Worm (Caenorhabditis elegans) whole organism, young adult: ENCODE data around the gene T26H10.2.

Experiments used
- B0019.2 ChIP-seq: fragments of 200-800 bp; sonication (Bioruptor generic); conservative IDR thresholded peaks from 2 replicates; pipeline ENCODE4 v1.3.6; 2022; ENCODE audit warnings: missing genetic modification reagents, missing genetic modification characterization, missing compliant biosample characterization
- D2030.7 ChIP-seq: fragments of 200-800 bp; sonication (Bioruptor generic); IDR thresholded peaks from 2 replicates; pipeline ENCODE4 v1.3.6; 2022; ENCODE audit warnings: missing genetic modification reagents, missing genetic modification characterization, missing compliant biosample characterization
- F10E7.11 ChIP-seq: sonication (generic microtip); optimal IDR thresholded peaks from 2 replicates; lab custom pipeline; 2017; ENCODE audit warnings: mild to moderate bottlenecking, missing genetic modification characterization, moderate library complexity, missing compliant biosample characterization
- F33H1.4 ChIP-seq: fragments of 200-800 bp; sonication (Bioruptor generic); IDR thresholded peaks from 2 replicates; pipeline ENCODE4 v1.3.6; 2022; ENCODE audit warnings: missing genetic modification reagents, missing genetic modification characterization, missing compliant biosample characterization
- T07F8.4 ChIP-seq: sonication (generic microtip); optimal IDR thresholded peaks from 2 replicates; lab custom pipeline; 2016; ENCODE audit warnings: mild to moderate bottlenecking, missing genetic modification characterization, moderate library complexity, missing compliant biosample characterization
- akir-1 ChIP-seq: fragments of 200-800 bp; sonication (Bioruptor generic); optimal IDR thresholded peaks from 2 replicates; lab custom pipeline; 2018; ENCODE audit warnings: mild to moderate bottlenecking, missing genetic modification characterization, moderate library complexity, missing compliant biosample characterization
- ama-1 ChIP-seq, 3 experiments: fragments of 150-350 bp in 1 of 3; sonication (generic microtip) in 2 of 3; optimal IDR thresholded peaks; 2 replicates each; lab custom pipeline; 2014 to 2018; ENCODE audit warnings: missing biosample characterization in 2 of 3, missing genetic modification characterization in 2 of 3, missing genetic modification reagents in 2 of 3
- aptf-3 ChIP-seq: fragments of 200-800 bp; sonication (Bioruptor generic); IDR thresholded peaks from 2 replicates; pipeline ENCODE4 v1.3.6; 2022; ENCODE audit warnings: missing genetic modification characterization, missing compliant biosample characterization
- ceh-91 ChIP-seq: fragments of 200-800 bp; sonication (Bioruptor generic); IDR thresholded peaks from 2 replicates; pipeline ENCODE4 v1.3.6; 2022; ENCODE audit warnings: missing genetic modification reagents, missing genetic modification characterization, missing compliant biosample characterization
- chd-7 ChIP-seq: sonication (generic microtip); optimal IDR thresholded peaks from 2 replicates; lab custom pipeline; 2016; ENCODE audit warnings: mild to moderate bottlenecking, missing genetic modification characterization, moderate library complexity, missing compliant biosample characterization
- dox-1 ChIP-seq: fragments of 200-800 bp; sonication (Bioruptor generic); IDR thresholded peaks from 2 replicates; pipeline ENCODE4 v1.3.6; 2022; ENCODE audit warnings: missing genetic modification reagents, missing genetic modification characterization, missing compliant biosample characterization
- egl-18 ChIP-seq: fragments of 200-800 bp; sonication (Bioruptor generic); IDR thresholded peaks from 2 replicates; pipeline ENCODE4 v1.3.6; 2022; ENCODE audit warnings: missing genetic modification reagents, missing genetic modification characterization, missing compliant biosample characterization
- ets-4 ChIP-seq: fragments of 200-800 bp; sonication (Bioruptor generic); optimal IDR thresholded peaks from 2 replicates; lab custom pipeline; 2018; ENCODE audit warnings: mild to moderate bottlenecking, missing genetic modification characterization, missing compliant biosample characterization
- him-1 ChIP-seq: sonication (generic microtip); optimal IDR thresholded peaks from 2 replicates; lab custom pipeline; 2016; ENCODE audit warnings: missing genotype, missing genetic modification reagents, missing genetic modification characterization, missing compliant biosample characterization
- hmg-1.2 ChIP-seq: fragments of 200-800 bp; sonication (Bioruptor generic); IDR thresholded peaks from 2 replicates; pipeline ENCODE4 v1.3.6; 2022; ENCODE audit warnings: missing genetic modification reagents, missing genetic modification characterization, missing compliant biosample characterization
- lin-26 ChIP-seq: fragments of 200-800 bp; sonication (Bioruptor generic); IDR thresholded peaks from 2 replicates; pipeline ENCODE4 v1.3.6; 2022; ENCODE audit warnings: missing genetic modification reagents, missing genetic modification characterization, missing compliant biosample characterization
- lin-40 ChIP-seq: sonication (generic microtip); optimal IDR thresholded peaks from 2 replicates; lab custom pipeline; 2016; ENCODE audit warnings: missing genetic modification characterization, mild to moderate bottlenecking, missing compliant biosample characterization, missing genotype, missing genetic modification reagents
- lsl-1 ChIP-seq: fragments of 200-800 bp; sonication (Bioruptor generic); optimal IDR thresholded peaks from 2 replicates; lab custom pipeline; 2018; ENCODE audit warnings: mild to moderate bottlenecking, missing genetic modification characterization, moderate library complexity, missing compliant biosample characterization
- madf-6 ChIP-seq: fragments of 200-800 bp; sonication (Bioruptor generic); IDR thresholded peaks from 2 replicates; pipeline ENCODE4 v1.3.6; 2022; ENCODE audit warnings: missing genetic modification reagents, missing genetic modification characterization, missing compliant biosample characterization
- madf-8 ChIP-seq: fragments of 200-800 bp; sonication (Bioruptor generic); conservative IDR thresholded peaks from 2 replicates; pipeline ENCODE4 v1.3.6; 2022; ENCODE audit warnings: missing genetic modification reagents, missing genetic modification characterization, missing compliant biosample characterization
- nfyb-1 ChIP-seq: fragments of 200-800 bp; sonication (Bioruptor generic); IDR thresholded peaks from 2 replicates; pipeline ENCODE4 v1.3.6; 2022; ENCODE audit warnings: missing genetic modification reagents, missing genetic modification characterization, missing compliant biosample characterization
- nhr-179 ChIP-seq: sonication (generic microtip); optimal IDR thresholded peaks from 2 replicates; lab custom pipeline; 2016; ENCODE audit warnings: mild to moderate bottlenecking, missing genetic modification characterization, missing compliant biosample characterization
- pbrm-1 ChIP-seq: fragments of 200-800 bp; sonication (Bioruptor generic); IDR thresholded peaks from 2 replicates; pipeline ENCODE4 v1.3.6; 2022; ENCODE audit warnings: missing genetic modification reagents, missing genetic modification characterization, missing compliant biosample characterization
- rpc-1 ChIP-seq, 2 experiments: fragments of 150-350 bp in 1 of 2; sonication (generic microtip) in 1 of 2; optimal IDR thresholded peaks; 2 replicates each; lab custom pipeline; 2014 to 2018; ENCODE audit warnings: missing biosample characterization in 1 of 2, missing genetic modification characterization in 1 of 2, missing genetic modification reagents in 1 of 2, missing genotype in 1 of 2
- sdz-38 ChIP-seq: sonication (generic microtip); optimal IDR thresholded peaks from 2 replicates; lab custom pipeline; 2016; ENCODE audit warnings: missing genotype, missing genetic modification characterization, missing compliant biosample characterization
- snpc-1.1 ChIP-seq: sonication (generic microtip); optimal IDR thresholded peaks from 2 replicates; lab custom pipeline; 2017; ENCODE audit warnings: missing genetic modification characterization, mild to moderate bottlenecking, missing compliant biosample characterization, antibody characterized with exemption, moderate library complexity, missing genotype, missing genetic modification reagents; ENCODE audit not compliant: insufficient read depth
- snpc-1.3 ChIP-seq: sonication (generic microtip); optimal IDR thresholded peaks from 2 replicates; lab custom pipeline; 2017; ENCODE audit warnings: missing genetic modification characterization, mild to moderate bottlenecking, missing compliant biosample characterization, antibody characterized with exemption, moderate library complexity, missing genotype, missing genetic modification reagents; ENCODE audit not compliant: insufficient read depth
- snpc-3.4 ChIP-seq: sonication (generic microtip); optimal IDR thresholded peaks from 2 replicates; lab custom pipeline; 2017; ENCODE audit warnings: missing genetic modification characterization, mild to moderate bottlenecking, missing compliant biosample characterization, antibody characterized with exemption, moderate library complexity, missing genotype, missing genetic modification reagents
- snpc-4 ChIP-seq, 5 experiments: fragments of 150-350 bp in 1 of 5; sonication (generic microtip) in 4 of 5; optimal IDR thresholded peaks; 2 replicates each; lab custom pipeline; 2014 to 2018; ENCODE audit warnings: missing genetic modification characterization in 5 of 5, missing biosample characterization in 3 of 5, antibody characterized with exemption in 2 of 5, mild to moderate bottlenecking in 2 of 5, missing compliant biosample characterization in 2 of 5, missing genotype in 2 of 5, moderate library complexity in 2 of 5, missing genetic modification reagents in 1 of 5
- sptf-2 ChIP-seq: fragments of 200-800 bp; sonication (Bioruptor generic); optimal IDR thresholded peaks from 2 replicates; lab custom pipeline; 2018; ENCODE audit warnings: mild to moderate bottlenecking, missing genetic modification characterization, missing compliant biosample characterization
- tbp1 ChIP-seq: fragments of 200-800 bp; sonication (Bioruptor generic); optimal IDR thresholded peaks from 2 replicates; lab custom pipeline; 2018; ENCODE audit warnings: mild to moderate bottlenecking, missing genetic modification characterization, missing compliant biosample characterization
- zfh-2 ChIP-seq: fragments of 200-800 bp; sonication (Bioruptor generic); conservative IDR thresholded peaks from 2 replicates; pipeline ENCODE4 v1.3.6; 2022; ENCODE audit warnings: missing genetic modification reagents, missing genetic modification characterization, missing compliant biosample characterization
- zim-3 ChIP-seq: sonication (generic microtip); optimal IDR thresholded peaks from 2 replicates; lab custom pipeline; 2017; ENCODE audit warnings: mild to moderate bottlenecking, missing genetic modification characterization, moderate library complexity, missing compliant biosample characterization
- ztf-26 ChIP-seq: sonication (generic microtip); optimal IDR thresholded peaks from 2 replicates; lab custom pipeline; 2017; ENCODE audit warnings: missing genetic modification characterization, missing compliant biosample characterization

T26H10.2 gene

ce11 chrV:11391033-11391432 is 33.4 kb downstream of the T26H10.2 start:
- TF ChIP-seq snpc-1.3 (tag; lab: Kevin White, UChicago) (peak; percentile 15), pbrm-1 (GFP tag; lab: Robert Waterston, UW) (peak; percentile 52; the same call in 1 of the 2 replicates), snpc-3.4 (tag; lab: Kevin White, UChicago) (peak; percentile 61), nfyb-1 (GFP tag; lab: Robert Waterston, UW) (peak; percentile 47; the same call in 1 of the 2 replicates), him-1 (tag; lab: Kevin White, UChicago) (peak; percentile 48), lin-26 (GFP tag; lab: Robert Waterston, UW) (0 out of 2 replicates have a peak, but pooled peaks have one; percentile 32), D2030.7 (GFP tag; lab: Robert Waterston, UW) (peak; percentile 62), lsl-1 (peak; percentile 14), snpc-4 (GFP tag; optimal IDR thresholded peaks at IDR 0.05; lab: Kevin White, UChicago) (peak; percentile 85), snpc-4 (tag; optimal IDR thresholded peaks at IDR 0.05; lab: Kevin White, UChicago) (peak in 3 of 4 experiments; percentile 86 to 92 (median 91)), F33H1.4 (GFP tag; lab: Robert Waterston, UW) (0 out of 2 replicates have a peak, but pooled peaks have one; percentile 30), dox-1 (GFP tag; lab: Robert Waterston, UW) (peak; percentile 73; the same call in 1 of the 2 replicates), snpc-1.1 (tag; lab: Kevin White, UChicago) (peak; percentile 88), hmg-1.2 (GFP tag; lab: Robert Waterston, UW) (peak; percentile 73), madf-6 (GFP tag; lab: Robert Waterston, UW) (peak; percentile 40; the same call in 1 of the 2 replicates), tbp1 (peak; percentile 60)

- TF ChIP-seq zfh-2 (GFP tag; lab: Robert Waterston, UW) (no peak), F10E7.11 (tag; lab: Kevin White, UChicago) (no peak), ama-1 (optimal IDR thresholded peaks at IDR 0.05; lab: Kevin White, UChicago) (no peak), ama-1 (GFP tag; optimal IDR thresholded peaks at IDR 0.05; lab: Kevin White, UChicago) (no peak), T07F8.4 (tag; lab: Kevin White, UChicago) (no peak), ceh-91 (GFP tag; lab: Robert Waterston, UW) (no peak), aptf-3 (GFP tag; lab: Robert Waterston, UW) (no peak), zim-3 (tag; lab: Kevin White, UChicago) (no peak), F33H1.4 (GFP tag; lab: Robert Waterston, UW) (no peak), chd-7 (tag; lab: Kevin White, UChicago) (no peak), hmg-1.2 (GFP tag; lab: Robert Waterston, UW) (no peak), sptf-2 (GFP tag; lab: Kevin White, UChicago) (no peak), snpc-4 (GFP tag; optimal IDR thresholded peaks at IDR 0.05; lab: Kevin White, UChicago) (no peak), snpc-4 (tag; optimal IDR thresholded peaks at IDR 0.05; lab: Kevin White, UChicago) (no peak)
These were observed 34.1 kb downstream of the T26H10.2 start, which contains the start of the genes K03B8.11 and K03B8.14 for ce11 chrV:11390394-11390793. TSS of gene K03B8.11 (minus strand) at chrV:11390494. TSS of gene K03B8.14 (plus strand) at chrV:11390503.

- TF ChIP-seq lsl-1 (no peak), madf-8 (GFP tag; lab: Robert Waterston, UW) (no peak), snpc-1.1 (tag; lab: Kevin White, UChicago) (no peak), akir-1 (no peak), nhr-179 (tag; lab: Kevin White, UChicago) (no peak), ets-4 (no peak), sdz-38 (tag; lab: Kevin White, UChicago) (no peak), rpc-1 (optimal IDR thresholded peaks at IDR 0.05; lab: Kevin White, UChicago) (no peak), rpc-1 (tag; optimal IDR thresholded peaks at IDR 0.05; lab: Kevin White, UChicago) (no peak), B0019.2 (GFP tag; lab: Robert Waterston, UW) (no peak), lin-40 (no peak), egl-18 (no peak), ztf-26 (tag; lab: Kevin White, UChicago) (no peak), nfyb-1 (GFP tag; lab: Robert Waterston, UW) (no peak), dox-1 (GFP tag; lab: Robert Waterston, UW) (no peak)
These were observed 34.7 kb downstream of the T26H10.2 start, which contains the start of gene col-155 for ce11 chrV:11389776-11390175. TSS of gene col-155 (minus strand) at chrV:11389876.
